Worm (Caenorhabditis elegans) whole organism, mixed stage, embryonic: Measurements from ENCODE around the gene zip-2.

ENCODE experiments used
- ceh-43 ChIP-seq: fragments of 200-800 bp; sonication (Bioruptor generic); optimal IDR thresholded peaks from 2 replicates; lab custom pipeline; 2018; ENCODE audit warnings: mild to moderate bottlenecking, missing genetic modification characterization, moderate library complexity, missing compliant biosample characterization
- elt-1 ChIP-seq: sonication (generic microtip); optimal IDR thresholded peaks from 2 replicates; lab custom pipeline; 2017; ENCODE audit warnings: missing genetic modification characterization, mild to moderate bottlenecking, missing compliant biosample characterization, antibody characterized with exemption, moderate library complexity, borderline replicate concordance; ENCODE audit not compliant: insufficient read depth
- lin-13 ChIP-seq: fragments of 150-350 bp; optimal IDR thresholded peaks from 2 replicates; lab custom pipeline; 2014; ENCODE audit warnings: missing biosample characterization, missing genetic modification characterization
- mab-5 ChIP-seq: fragments of 150-350 bp; optimal IDR thresholded peaks from 2 replicates; lab custom pipeline; 2014; ENCODE audit warnings: missing biosample characterization, missing genetic modification characterization
- unc-62 ChIP-seq: fragments of 150-350 bp; optimal IDR thresholded peaks from 2 replicates; lab custom pipeline; 2014; ENCODE audit warnings: missing biosample characterization, missing genetic modification reagents, missing genetic modification characterization

DNA sequence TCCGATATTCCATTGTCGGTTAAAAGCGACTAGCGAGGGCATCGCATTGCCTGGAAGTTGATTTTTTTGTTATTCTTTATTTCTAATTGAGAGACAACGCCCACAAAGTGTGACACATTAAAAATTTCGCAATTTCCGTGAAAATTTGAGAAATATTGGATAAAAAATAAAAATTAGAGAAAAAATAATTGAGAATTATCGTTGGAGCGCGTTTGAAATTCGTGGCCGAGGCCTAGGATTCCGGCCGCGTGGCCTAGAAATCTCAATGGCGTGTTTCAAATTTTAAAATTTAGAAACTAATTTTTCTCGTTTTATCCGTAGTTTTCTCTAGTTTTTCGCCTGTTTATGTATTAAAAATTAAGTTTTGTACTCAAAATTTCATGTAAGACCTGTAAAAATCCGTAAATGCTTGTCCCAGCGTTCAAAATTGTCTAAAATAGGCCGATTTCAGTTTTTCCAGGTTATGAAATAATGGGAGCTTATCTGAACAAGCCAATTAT, 49.5 kb upstream of the zip-2 start, which contains the start of the genes dagl-2 and ppm-1.G:
- TF ChIP-seq lin-13 (peak; percentile 12), ceh-43 (GFP tag; lab: Kevin White, UChicago) (no peak), elt-1 (tag; lab: Kevin White, UChicago) (no peak), mab-5 (no peak), unc-62 (no peak)
